Worm (Caenorhabditis elegans): ENCODE measurements around the gene lmd-5.

DNA sequence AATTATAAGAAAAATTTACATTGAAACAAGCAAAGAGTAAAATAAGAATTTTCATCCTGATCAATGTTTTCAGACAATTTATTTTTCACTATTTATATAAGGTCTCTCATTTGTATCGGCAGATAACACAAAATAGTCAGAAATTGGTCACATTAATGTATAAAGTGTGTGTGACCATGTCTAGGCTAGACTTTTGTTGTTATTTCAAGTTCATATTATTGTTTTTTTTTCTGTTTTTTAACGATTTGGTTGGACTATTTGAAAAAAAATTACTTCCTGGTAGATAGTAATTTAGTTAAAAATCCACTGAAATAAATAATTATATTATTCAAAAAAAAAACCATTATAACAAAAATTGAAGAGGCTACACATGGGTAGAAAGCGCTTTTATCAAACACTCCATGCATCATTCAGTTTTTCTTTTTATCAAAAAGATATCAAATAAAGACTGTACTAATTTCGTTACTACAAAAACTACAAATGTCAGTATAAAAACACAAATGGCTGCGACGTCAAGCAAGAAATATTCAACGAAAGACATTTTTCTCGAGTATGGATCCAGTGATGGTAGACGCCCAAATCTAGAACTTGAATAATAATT is 21.9 kb downstream of the lmd-5 start, which contains the start of gene ugt-37:
- no peak for TF ChIP-seq him-1 (tag; optimal IDR thresholded peaks at IDR 0.05)
- no peak for TF ChIP-seq W03F9.2 (tag; optimal IDR thresholded peaks at IDR 0.05)

All from whole organism, L4/young adult.